Worm (Caenorhabditis elegans) whole organism, young adult: ENCODE data around the gene F17C11.2.

Experiments
- B0019.2 ChIP-seq: fragments of 200-800 bp; sonication (Bioruptor generic); conservative IDR thresholded peaks from 2 replicates; pipeline ENCODE4 v1.3.6; 2022; ENCODE audit warnings: missing genetic modification reagents, missing genetic modification characterization, missing compliant biosample characterization
- F49E8.2 ChIP-seq: sonication (generic microtip); optimal IDR thresholded peaks from 3 replicates; lab custom pipeline; 2017; ENCODE audit warnings: missing genetic modification characterization, mild to moderate bottlenecking, missing compliant biosample characterization, antibody characterized with exemption, moderate library complexity; ENCODE audit not compliant: insufficient read depth
- ZK185.1 ChIP-seq: sonication (generic microtip); optimal IDR thresholded peaks from 2 replicates; lab custom pipeline; 2016; ENCODE audit warnings: mild to moderate bottlenecking, missing genetic modification characterization, missing compliant biosample characterization; ENCODE audit not compliant: poor library complexity, severe bottlenecking
- attf-3 ChIP-seq: fragments of 200-800 bp; sonication (Bioruptor generic); conservative IDR thresholded peaks from 2 replicates; pipeline ENCODE4 v1.3.6; 2022; ENCODE audit warnings: missing genetic modification reagents, missing genetic modification characterization, missing compliant biosample characterization
- hmg-20 ChIP-seq: fragments of 200-800 bp; sonication (Bioruptor generic); IDR thresholded peaks from 2 replicates; pipeline ENCODE4 v1.3.6; 2022; ENCODE audit warnings: missing genetic modification reagents, missing genetic modification characterization, missing compliant biosample characterization
- let-607 ChIP-seq, 2 experiments: fragments of 200-800 bp in 1 of 2; sonication (Bioruptor generic) in 1 of 2; sonication (generic microtip) in 1 of 2; optimal IDR thresholded peaks; 2 replicates each; lab custom pipeline; 2016 to 2018; ENCODE audit warnings: mild to moderate bottlenecking in 2 of 2, missing compliant biosample characterization in 2 of 2, missing genetic modification characterization in 2 of 2, moderate library complexity in 2 of 2, missing genotype in 1 of 2
- lin-35 ChIP-seq, 3 experiments: fragments of 150-350 bp in 2 of 3; sonication (generic microtip) in 1 of 3; optimal IDR thresholded peaks; 2 replicates each; lab custom pipeline; 2014 to 2018; ENCODE audit warnings: missing biosample characterization in 3 of 3, missing genetic modification characterization in 3 of 3, missing genetic modification reagents in 3 of 3
- nfya-1 ChIP-seq: sonication (generic microtip); optimal IDR thresholded peaks from 2 replicates; lab custom pipeline; 2017; ENCODE audit warnings: antibody characterized with exemption, missing compliant biosample characterization, missing genetic modification characterization, borderline replicate concordance; ENCODE audit not compliant: insufficient read depth
- pha-4 ChIP-seq: fragments of 150-350 bp; sonication (generic microtip); optimal IDR thresholded peaks from 2 replicates; lab custom pipeline; 2014; ENCODE audit warnings: missing biosample characterization, missing genetic modification reagents, missing genetic modification characterization
- rcor-1 ChIP-seq: fragments of 200-800 bp; sonication (Bioruptor generic); IDR thresholded peaks from 2 replicates; pipeline ENCODE4 v1.3.6; 2022; ENCODE audit warnings: missing genetic modification reagents, missing genetic modification characterization, missing compliant biosample characterization
- unc-130 ChIP-seq: sonication (generic microtip); optimal IDR thresholded peaks from 2 replicates; lab custom pipeline; 2016; ENCODE audit warnings: missing genetic modification reagents, missing genetic modification characterization, missing compliant biosample characterization
- unc-62 ChIP-seq: fragments of 150-350 bp; optimal IDR thresholded peaks from 2 replicates; lab custom pipeline; 2014; ENCODE audit warnings: missing biosample characterization, missing genetic modification reagents, missing genetic modification characterization
- ztf-18 ChIP-seq: sonication (generic microtip); optimal IDR thresholded peaks from 2 replicates; lab custom pipeline; 2016; ENCODE audit warnings: missing genotype, mild to moderate bottlenecking, missing genetic modification characterization, missing compliant biosample characterization
- ztf-3 ChIP-seq: fragments of 200-800 bp; sonication (Bioruptor generic); optimal IDR thresholded peaks from 2 replicates; lab custom pipeline; 2018; ENCODE audit warnings: mild to moderate bottlenecking, missing genetic modification characterization, missing compliant biosample characterization

ce11 chrV:10961448-10961870 lies 13.4 kb downstream of the F17C11.2 start:
- no peak for TF ChIP-seq nfya-1 (tag; lab: Kevin White, UChicago)
- TF ChIP-seq unc-130 = no peak
- TF ChIP-seq F49E8.2 = no peak
- TF ChIP-seq rcor-1 (GFP tag; lab: Robert Waterston, UW) = no peak
- no peak for TF ChIP-seq hmg-20 (GFP tag; lab: Robert Waterston, UW)
- no peak for TF ChIP-seq let-607 (tag; optimal IDR thresholded peaks at IDR 0.05; lab: Kevin White, UChicago)
- no peak for TF ChIP-seq pha-4 (tag; lab: Kevin White, UChicago)
- TF ChIP-seq ztf-18 = no peak
- no peak for TF ChIP-seq lin-35 (GFP tag; optimal IDR thresholded peaks at IDR 0.05; lab: Kevin White, UChicago)
- TF ChIP-seq ZK185.1 (tag; lab: Kevin White, UChicago) = peak; percentile 19
- peak; percentile 26 for TF ChIP-seq ztf-3 (GFP tag; lab: Kevin White, UChicago)
- TF ChIP-seq B0019.2 (GFP tag; lab: Robert Waterston, UW) = no peak
- TF ChIP-seq attf-3 (GFP tag; lab: Robert Waterston, UW) = no peak
- no peak for TF ChIP-seq unc-62
